Worm (Caenorhabditis elegans) whole organism, mixed stage, embryonic: ENCODE data around the gene C18D4.6.
"Not testable (repeated sequence)": the region's sequence is repeated elsewhere in the genome, so short reads cannot be mapped to it uniquely, and the experiment has no call there.

ENCODE experiments used
- M03D4.4 ChIP-seq: sonication (generic microtip); optimal IDR thresholded peaks from 2 replicates; lab custom pipeline; 2017; ENCODE audit warnings: mild to moderate bottlenecking, missing genetic modification characterization, missing compliant biosample characterization
- bed-3 ChIP-seq: fragments of 200-800 bp; sonication (Bioruptor generic); optimal IDR thresholded peaks from 3 replicates; lab custom pipeline; 2018; ENCODE audit warnings: mild to moderate bottlenecking, missing genetic modification characterization, moderate library complexity, missing compliant biosample characterization
- blmp-1 ChIP-seq: fragments of 150-350 bp; optimal IDR thresholded peaks from 2 replicates; lab custom pipeline; 2014; ENCODE audit warnings: missing biosample characterization, missing genetic modification characterization
- ceh-43 ChIP-seq: fragments of 200-800 bp; sonication (Bioruptor generic); optimal IDR thresholded peaks from 2 replicates; lab custom pipeline; 2018; ENCODE audit warnings: mild to moderate bottlenecking, missing genetic modification characterization, moderate library complexity, missing compliant biosample characterization
- ceh-83 ChIP-seq: fragments of 200-800 bp; sonication (Bioruptor generic); optimal IDR thresholded peaks from 2 replicates; lab custom pipeline; 2018; ENCODE audit warnings: mild to moderate bottlenecking, missing genetic modification characterization, missing compliant biosample characterization
- ces-1 ChIP-seq: fragments of 150-350 bp; optimal IDR thresholded peaks from 2 replicates; lab custom pipeline; 2014; ENCODE audit warnings: missing biosample characterization, missing genetic modification reagents, missing genetic modification characterization
- cnd-1 ChIP-seq: fragments of 200-800 bp; sonication (Bioruptor generic); optimal IDR thresholded peaks from 2 replicates; lab custom pipeline; 2018; ENCODE audit warnings: mild to moderate bottlenecking, missing genetic modification characterization, missing compliant biosample characterization
- drap-1 ChIP-seq: fragments of 200-800 bp; sonication (Bioruptor generic); optimal IDR thresholded peaks from 3 replicates; lab custom pipeline; 2018; ENCODE audit warnings: mild to moderate bottlenecking, missing genetic modification characterization, missing compliant biosample characterization
- elt-1 ChIP-seq: sonication (generic microtip); optimal IDR thresholded peaks from 2 replicates; lab custom pipeline; 2017; ENCODE audit warnings: missing genetic modification characterization, mild to moderate bottlenecking, missing compliant biosample characterization, antibody characterized with exemption, moderate library complexity, borderline replicate concordance; ENCODE audit not compliant: insufficient read depth
- elt-3 ChIP-seq: fragments of 150-350 bp; optimal IDR thresholded peaks from 2 replicates; lab custom pipeline; 2014; ENCODE audit warnings: missing biosample characterization, missing genetic modification characterization
- flh-1 ChIP-seq: fragments of 200-800 bp; sonication (Bioruptor generic); optimal IDR thresholded peaks from 2 replicates; lab custom pipeline; 2018; ENCODE audit warnings: mild to moderate bottlenecking, missing genetic modification characterization, moderate library complexity, missing compliant biosample characterization
- ham-2 ChIP-seq: fragments of 200-800 bp; sonication (Bioruptor generic); optimal IDR thresholded peaks from 2 replicates; lab custom pipeline; 2018; ENCODE audit warnings: mild to moderate bottlenecking, missing genetic modification characterization, missing compliant biosample characterization
- hlh-1 ChIP-seq: fragments of 150-350 bp; optimal IDR thresholded peaks from 2 replicates; lab custom pipeline; 2014; ENCODE audit warnings: missing biosample characterization, missing genetic modification reagents, missing genetic modification characterization
- lin-32 ChIP-seq: fragments of 200-800 bp; sonication (Bioruptor generic); optimal IDR thresholded peaks from 2 replicates; lab custom pipeline; 2018; ENCODE audit warnings: mild to moderate bottlenecking, missing genetic modification characterization, missing compliant biosample characterization
- mab-5 ChIP-seq: fragments of 150-350 bp; optimal IDR thresholded peaks from 2 replicates; lab custom pipeline; 2014; ENCODE audit warnings: missing biosample characterization, missing genetic modification characterization
- mls-2 ChIP-seq: sonication (generic microtip); optimal IDR thresholded peaks from 2 replicates; lab custom pipeline; 2016; ENCODE audit warnings: mild to moderate bottlenecking, missing genetic modification characterization, moderate library complexity, missing compliant biosample characterization
- nhr-12 ChIP-seq: fragments of 150-350 bp; optimal IDR thresholded peaks from 2 replicates; lab custom pipeline; 2014; ENCODE audit warnings: missing biosample characterization, missing genetic modification characterization
- nhr-2 ChIP-seq: fragments of 150-350 bp; optimal IDR thresholded peaks from 2 replicates; lab custom pipeline; 2014; ENCODE audit warnings: missing biosample characterization, missing genetic modification characterization
- nhr-237 ChIP-seq: fragments of 150-350 bp; optimal IDR thresholded peaks from 2 replicates; lab custom pipeline; 2014; ENCODE audit warnings: missing biosample characterization, missing genetic modification characterization
- nhr-28 ChIP-seq: fragments of 150-350 bp; optimal IDR thresholded peaks from 2 replicates; lab custom pipeline; 2014; ENCODE audit warnings: missing biosample characterization, missing genetic modification characterization
- nhr-76 ChIP-seq: sonication (generic microtip); optimal IDR thresholded peaks from 2 replicates; lab custom pipeline; 2017; ENCODE audit warnings: missing biosample characterization, missing genetic modification characterization
- pha-4 ChIP-seq: fragments of 150-350 bp; optimal IDR thresholded peaks from 2 replicates; lab custom pipeline; 2018; ENCODE audit warnings: missing biosample characterization, missing genetic modification reagents, missing genetic modification characterization
- sem-2 ChIP-seq: fragments of 200-800 bp; sonication (Bioruptor generic); optimal IDR thresholded peaks from 2 replicates; lab custom pipeline; 2018; ENCODE audit warnings: mild to moderate bottlenecking, missing genetic modification characterization, missing compliant biosample characterization
- sptf-1 ChIP-seq: sonication (generic microtip); optimal IDR thresholded peaks from 2 replicates; lab custom pipeline; 2017; ENCODE audit warnings: mild to moderate bottlenecking, missing genetic modification characterization, moderate library complexity, missing compliant biosample characterization
- unc-120 ChIP-seq: sonication (generic microtip); optimal IDR thresholded peaks from 2 replicates; lab custom pipeline; 2017; ENCODE audit warnings: missing genetic modification characterization, missing compliant biosample characterization; ENCODE audit not compliant: poor library complexity, severe bottlenecking
- unc-39 ChIP-seq: fragments of 150-350 bp; optimal IDR thresholded peaks from 2 replicates; lab custom pipeline; 2014; ENCODE audit warnings: missing biosample characterization, missing genetic modification characterization
- zip-8 ChIP-seq: fragments of 150-350 bp; optimal IDR thresholded peaks from 2 replicates; lab custom pipeline; 2014; ENCODE audit warnings: missing biosample characterization, missing genetic modification characterization
- ztf-11 ChIP-seq: fragments of 150-350 bp; optimal IDR thresholded peaks from 2 replicates; lab custom pipeline; 2014; ENCODE audit warnings: missing biosample characterization, missing genetic modification characterization

Gene C18D4.6

DNA sequence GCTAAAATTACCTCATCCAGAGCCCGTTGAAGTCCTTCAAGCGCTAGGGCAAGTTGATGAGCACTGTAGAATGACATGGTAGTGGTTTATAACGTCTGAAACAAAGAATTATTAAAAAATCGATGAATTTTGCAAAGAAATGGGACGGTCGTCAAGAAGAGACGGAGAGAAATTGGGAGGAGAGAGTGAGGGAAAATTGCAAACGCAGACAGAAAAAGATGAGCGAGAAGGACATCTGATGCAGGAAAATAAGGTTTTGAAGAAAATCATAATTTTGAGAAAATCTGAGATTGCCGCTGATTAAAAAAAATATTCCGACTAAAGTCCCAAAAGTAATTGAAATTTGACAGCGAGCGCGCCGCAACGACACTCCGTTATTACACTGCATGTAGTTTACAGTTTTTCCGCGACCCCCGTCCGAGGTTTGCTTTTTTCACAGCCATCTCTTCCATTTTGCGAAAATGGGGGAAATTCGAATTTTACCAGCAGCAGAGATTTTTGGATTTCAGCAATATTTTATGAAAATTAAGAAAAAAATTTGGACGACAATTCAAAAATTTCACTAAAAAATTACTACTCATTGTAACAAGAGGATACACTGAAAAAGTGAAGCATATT lies at the start of gene C18D4.6:
Gene C18D4.6 (minus strand): TSS at position 97 of the 618 bp plus-strand sequence.
- TF ChIP-seq drap-1 (GFP tag; lab: Kevin White, UChicago) (peak; percentile 38), nhr-237 (no peak), bed-3 (GFP tag; lab: Kevin White, UChicago) (no peak), blmp-1 (tag; lab: Kevin White, UChicago) (no peak)

DNA sequence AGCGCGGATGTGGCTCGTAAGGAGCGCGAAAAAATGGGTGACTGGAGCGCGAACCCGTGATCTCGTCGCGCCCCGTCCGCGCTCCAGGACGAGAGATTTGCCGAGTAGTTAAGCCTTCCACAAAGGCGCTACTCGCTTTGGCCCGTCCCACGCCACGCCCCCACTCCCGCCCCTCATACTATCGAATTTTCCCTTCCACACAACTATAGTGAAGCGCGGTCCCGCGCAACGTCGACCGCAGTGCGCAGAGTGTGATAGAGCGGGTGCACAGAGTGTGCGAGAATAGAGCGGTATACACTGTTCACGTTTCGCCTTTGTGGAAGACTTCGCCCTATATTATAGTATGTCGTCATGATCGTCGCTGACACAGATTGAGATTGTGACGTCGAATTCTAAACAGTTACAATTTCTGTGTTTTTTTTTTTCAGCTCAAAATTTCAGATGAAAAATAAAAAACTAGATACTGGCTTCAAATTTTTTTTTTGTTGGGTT lies 46.2 kb upstream of the C18D4.6 start, which contains the start of gene fbxa-133:
Gene fbxa-133 (plus strand): TSS at position 442 of the 492 bp plus-strand sequence.
- TF ChIP-seq nhr-76 (tag; lab: Kevin White, UChicago); nhr-237; ces-1 (GFP tag; lab: Kevin White, UChicago): not testable (repeated sequence)

DNA sequence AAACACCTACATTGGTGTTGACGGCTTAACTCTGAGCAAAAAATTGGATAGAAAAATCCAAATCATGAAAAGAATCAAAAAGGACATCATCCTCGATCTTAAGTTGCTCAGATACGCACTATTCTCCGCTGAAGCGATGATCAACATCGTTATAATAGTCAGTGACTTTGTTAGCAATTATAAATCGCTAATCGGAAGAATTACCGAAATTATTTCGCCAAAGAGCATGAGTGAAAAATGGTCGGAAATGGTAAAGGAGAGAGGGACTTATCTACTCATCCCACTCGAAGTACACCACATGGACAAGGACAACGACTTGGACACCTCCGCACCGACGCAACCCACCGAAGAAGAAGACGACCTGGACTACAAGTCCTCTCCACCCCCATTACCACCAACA lies 41.8 kb upstream of the C18D4.6 start:
- TF ChIP-seq pha-4 (tag; lab: Kevin White, UChicago) (no peak), ztf-11 (tag; lab: Kevin White, UChicago) (no peak), nhr-28 (tag; lab: Kevin White, UChicago) (no peak), elt-1 (no peak), unc-120 (tag; lab: Kevin White, UChicago) (no peak), nhr-12 (no peak), elt-3 (tag; lab: Kevin White, UChicago) (no peak), lin-32 (GFP tag; lab: Kevin White, UChicago) (no peak), sem-2 (GFP tag; lab: Kevin White, UChicago) (no peak), ceh-43 (GFP tag; lab: Kevin White, UChicago) (no peak), sptf-1 (tag; lab: Kevin White, UChicago) (no peak), mls-2 (tag; lab: Kevin White, UChicago) (no peak), ces-1 (GFP tag; lab: Kevin White, UChicago) (no peak), mab-5 (tag; lab: Kevin White, UChicago) (no peak)

DNA sequence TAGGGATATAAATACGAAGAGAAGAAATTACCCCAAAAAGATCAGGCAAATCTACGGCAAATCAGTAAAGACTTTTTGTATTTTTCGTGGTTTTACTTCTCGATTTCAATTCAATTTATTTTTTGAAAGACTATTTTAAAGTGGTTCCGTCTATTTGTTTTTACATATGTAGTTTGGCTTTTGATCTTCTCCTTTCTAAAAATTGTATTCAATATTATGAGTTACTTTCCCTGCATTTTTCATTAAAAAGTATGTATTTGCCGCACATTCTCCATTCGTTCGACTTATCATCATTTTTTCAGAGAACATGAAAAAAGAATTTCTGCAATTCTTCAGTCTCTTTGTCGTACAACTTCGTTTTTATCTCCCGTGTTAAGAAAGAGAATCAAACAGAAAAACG lies 28.7 kb upstream of the C18D4.6 start, which contains the start of gene C38D9.2:
Gene C38D9.2 (plus strand): TSS at position 301 of the 400 bp plus-strand sequence.
- TF ChIP-seq mls-2 (tag; lab: Kevin White, UChicago) (no peak), lin-32 (GFP tag; lab: Kevin White, UChicago) (no peak), cnd-1 (tag; lab: Kevin White, UChicago) (no peak), nhr-28 (tag; lab: Kevin White, UChicago) (no peak), ham-2 (GFP tag; lab: Kevin White, UChicago) (no peak), nhr-2 (tag; lab: Kevin White, UChicago) (no peak), M03D4.4 (tag; lab: Kevin White, UChicago) (no peak), pha-4 (tag; lab: Kevin White, UChicago) (no peak), ceh-83 (GFP tag; lab: Kevin White, UChicago) (no peak), nhr-76 (tag; lab: Kevin White, UChicago) (no peak)

DNA sequence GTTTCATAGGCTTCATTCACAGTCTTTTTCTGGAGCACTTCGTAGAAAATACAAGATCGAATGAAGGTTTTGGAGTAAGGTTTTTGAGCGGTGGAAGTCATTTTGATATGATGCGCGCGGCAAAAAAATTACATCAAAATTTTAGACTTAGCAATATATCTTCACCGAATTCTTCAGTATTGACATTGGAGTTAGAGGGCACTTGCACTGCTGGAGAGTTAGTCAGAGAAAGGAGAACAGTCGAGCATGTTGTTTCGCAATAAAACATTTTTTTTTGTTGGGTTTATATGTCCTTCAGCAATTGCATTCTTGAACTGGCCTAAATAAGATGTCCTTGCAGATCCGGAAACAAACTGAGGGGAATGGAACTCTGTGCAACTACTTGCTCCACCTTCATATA lies 27.7 kb upstream of the C18D4.6 start, which contains the start of gene fbxa-171:
Gene fbxa-171 (minus strand): TSS at position 101 of the 400 bp plus-strand sequence.
- TF ChIP-seq elt-1 (no peak), lin-32 (GFP tag; lab: Kevin White, UChicago) (no peak), ceh-43 (GFP tag; lab: Kevin White, UChicago) (no peak), nhr-2 (tag; lab: Kevin White, UChicago) (no peak), ceh-83 (GFP tag; lab: Kevin White, UChicago) (no peak), cnd-1 (tag; lab: Kevin White, UChicago) (no peak), zip-8 (tag; lab: Kevin White, UChicago) (no peak), nhr-76 (tag; lab: Kevin White, UChicago) (no peak), drap-1 (GFP tag; lab: Kevin White, UChicago) (no peak), unc-39 (no peak)
- TF ChIP-seq, all 35 proteins: peak for 0

DNA sequence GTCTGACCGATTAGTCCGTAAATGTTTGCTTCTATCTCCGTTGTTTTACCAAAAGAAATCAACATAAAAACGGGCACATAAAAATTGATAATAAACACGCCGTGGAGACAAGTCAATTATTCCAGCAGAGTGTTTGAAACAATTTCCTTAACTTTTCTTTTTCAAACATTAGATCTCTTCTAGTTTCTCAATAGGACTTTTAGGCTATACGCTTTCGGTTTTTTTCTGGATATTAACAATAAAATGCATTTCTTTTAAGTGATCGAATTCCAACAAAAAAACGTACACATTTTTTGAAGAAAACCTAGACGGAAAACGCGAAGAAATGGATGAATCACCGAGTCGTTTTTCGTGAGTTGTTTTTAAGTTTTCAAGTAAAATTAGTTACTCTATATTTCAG lies 20.8 kb upstream of the C18D4.6 start, which contains the start of gene fbxa-172:
Gene fbxa-172 (plus strand): TSS at position 301 of the 400 bp plus-strand sequence.
- no peak for TF ChIP-seq zip-8 (tag; lab: Kevin White, UChicago)
- TF ChIP-seq lin-32 (GFP tag; lab: Kevin White, UChicago), result no peak
- TF ChIP-seq nhr-237, result no peak
- TF ChIP-seq elt-1, result no peak
- no peak for TF ChIP-seq hlh-1 (tag; lab: Kevin White, UChicago)
- no peak for TF ChIP-seq drap-1 (GFP tag; lab: Kevin White, UChicago)
- TF ChIP-seq nhr-12, result no peak
- no peak for TF ChIP-seq nhr-76 (tag; lab: Kevin White, UChicago)
- TF ChIP-seq mls-2 (tag; lab: Kevin White, UChicago), result no peak
- TF ChIP-seq nhr-28 (tag; lab: Kevin White, UChicago), result no peak
- no peak for TF ChIP-seq ztf-11 (tag; lab: Kevin White, UChicago)
- TF ChIP-seq flh-1 (GFP tag; lab: Kevin White, UChicago), result no peak
